Worm (Caenorhabditis elegans) whole organism, L1 larva: ENCODE measurements around the gene Y62H9A.16.

Source experiments
- C16A3.4 ChIP-seq: fragments of 150-350 bp; optimal IDR thresholded peaks from 2 replicates; lab custom pipeline; 2014; ENCODE audit warnings: missing biosample characterization, missing genetic modification characterization
- C34B4.2 ChIP-seq: sonication (generic microtip); optimal IDR thresholded peaks from 2 replicates; lab custom pipeline; 2017; ENCODE audit warnings: mild to moderate bottlenecking, missing genetic modification characterization, missing compliant biosample characterization
- aha-1 ChIP-seq: fragments of 150-350 bp; optimal IDR thresholded peaks from 2 replicates; lab custom pipeline; 2014; ENCODE audit warnings: missing biosample characterization, missing genetic modification characterization
- alr-1 ChIP-seq: fragments of 200-800 bp; sonication (Bioruptor generic); optimal IDR thresholded peaks from 2 replicates; lab custom pipeline; 2018; ENCODE audit warnings: borderline replicate concordance, mild to moderate bottlenecking, missing genetic modification characterization, missing compliant biosample characterization
- aly-2 ChIP-seq: fragments of 150-350 bp; optimal IDR thresholded peaks from 2 replicates; lab custom pipeline; 2014; ENCODE audit warnings: missing biosample characterization, missing genetic modification characterization
- blmp-1 ChIP-seq: fragments of 150-350 bp; optimal IDR thresholded peaks from 2 replicates; lab custom pipeline; 2014; ENCODE audit warnings: missing biosample characterization, missing genetic modification characterization
- ceh-8 ChIP-seq: fragments of 200-800 bp; sonication (Bioruptor generic); optimal IDR thresholded peaks from 2 replicates; lab custom pipeline; 2018; ENCODE audit warnings: mild to moderate bottlenecking, missing genetic modification characterization, moderate library complexity, missing compliant biosample characterization
- ceh-82 ChIP-seq, 3 experiments: fragments of 150-350 bp in 1 of 3; sonication (generic microtip) in 2 of 3; optimal IDR thresholded peaks; 2 replicates each; lab custom pipeline; 2014 to 2017; ENCODE audit warnings: missing biosample characterization in 3 of 3, missing genetic modification characterization in 3 of 3
- ces-1 ChIP-seq: fragments of 150-350 bp; optimal IDR thresholded peaks from 2 replicates; lab custom pipeline; 2014; ENCODE audit warnings: missing biosample characterization, missing genetic modification reagents, missing genetic modification characterization
- dsc-1 ChIP-seq: sonication (generic microtip); optimal IDR thresholded peaks from 2 replicates; lab custom pipeline; 2016; ENCODE audit warnings: mild to moderate bottlenecking, missing genetic modification characterization, missing compliant biosample characterization
- efl-1 ChIP-seq, 4 experiments: fragments of 150-350 bp; optimal IDR thresholded peaks in 3 of 4; peaks in 1 of 4; 1 replicate in 1 of 4; 2 replicates in 3 of 4; lab custom pipeline; 2014; ENCODE audit warnings: missing biosample characterization in 2 of 4, missing genetic modification characterization in 2 of 4, missing genetic modification reagents in 2 of 4
- egl-13 ChIP-seq: sonication (generic microtip); optimal IDR thresholded peaks from 2 replicates; lab custom pipeline; 2016; ENCODE audit warnings: missing genotype, missing genetic modification reagents, missing genetic modification characterization, missing compliant biosample characterization
- elt-3 ChIP-seq, 6 experiments: fragments of 150-350 bp in 1 of 6; sonication (generic microtip); optimal IDR thresholded peaks; 2 replicates each; lab custom pipeline; 2017 to 2018; ENCODE audit warnings: missing biosample characterization in 6 of 6, missing genetic modification characterization in 6 of 6, inconsistent platforms in 1 of 6
- fkh-8 ChIP-seq: sonication (generic microtip); optimal IDR thresholded peaks from 2 replicates; lab custom pipeline; 2016; ENCODE audit warnings: mild to moderate bottlenecking, missing genetic modification characterization, missing compliant biosample characterization
- fos-1 ChIP-seq: fragments of 150-350 bp; optimal IDR thresholded peaks from 2 replicates; lab custom pipeline; 2014; ENCODE audit warnings: missing biosample characterization, missing genetic modification characterization
- grh-1 ChIP-seq: fragments of 200-800 bp; sonication (Bioruptor generic); IDR thresholded peaks from 2 replicates; pipeline ENCODE4 v1.3.6; 2022; ENCODE audit warnings: missing genetic modification reagents, missing genetic modification characterization, missing compliant biosample characterization
- hlh-4 ChIP-seq: sonication (generic microtip); optimal IDR thresholded peaks from 2 replicates; lab custom pipeline; 2016; ENCODE audit warnings: mild to moderate bottlenecking, missing genetic modification characterization, missing compliant biosample characterization
- hpl-2 ChIP-seq: fragments of 150-350 bp; optimal IDR thresholded peaks from 2 replicates; lab custom pipeline; 2014; ENCODE audit warnings: missing biosample characterization, missing genetic modification reagents, missing genetic modification characterization
- irx-1 ChIP-seq: sonication (generic microtip); optimal IDR thresholded peaks from 2 replicates; lab custom pipeline; 2016; ENCODE audit warnings: missing genetic modification characterization, missing compliant biosample characterization
- isw-1 ChIP-seq: fragments of 200-800 bp; sonication (Bioruptor generic); IDR thresholded peaks from 2 replicates; pipeline ENCODE4 v1.3.6; 2022; ENCODE audit warnings: missing genetic modification characterization, missing compliant biosample characterization
- jun-1 ChIP-seq: fragments of 150-350 bp; optimal IDR thresholded peaks from 2 replicates; lab custom pipeline; 2014; ENCODE audit warnings: missing biosample characterization, missing genetic modification reagents, missing genetic modification characterization
- lin-13 ChIP-seq: fragments of 150-350 bp; optimal IDR thresholded peaks from 2 replicates; lab custom pipeline; 2014; ENCODE audit warnings: missing biosample characterization, missing genetic modification reagents, missing genetic modification characterization
- lin-14 ChIP-seq: fragments of 200-800 bp; sonication (Bioruptor generic); optimal IDR thresholded peaks from 2 replicates; lab custom pipeline; 2018; ENCODE audit warnings: mild to moderate bottlenecking, missing genetic modification characterization, moderate library complexity, missing compliant biosample characterization
- lin-35 ChIP-seq, 2 experiments: fragments of 150-350 bp; optimal IDR thresholded peaks; 2 replicates each; lab custom pipeline; 2014; ENCODE audit warnings: missing biosample characterization in 2 of 2, missing genetic modification characterization in 2 of 2, missing genetic modification reagents in 2 of 2
- lin-39 ChIP-seq: fragments of 150-350 bp; optimal IDR thresholded peaks from 2 replicates; lab custom pipeline; 2014; ENCODE audit warnings: missing biosample characterization, missing genetic modification reagents, missing genetic modification characterization
- lsy-2 ChIP-seq, 2 experiments: fragments of 150-350 bp; optimal IDR thresholded peaks; 2 replicates each; lab custom pipeline; 2014; ENCODE audit warnings: missing biosample characterization in 2 of 2, missing genetic modification characterization in 2 of 2
- mab-9 ChIP-seq: fragments of 200-800 bp; sonication (Bioruptor generic); IDR thresholded peaks from 2 replicates; pipeline ENCODE4 v1.3.6; 2022; ENCODE audit warnings: missing genetic modification reagents, missing genetic modification characterization, missing compliant biosample characterization
- mep-1 ChIP-seq: fragments of 150-350 bp; optimal IDR thresholded peaks from 2 replicates; lab custom pipeline; 2014; ENCODE audit warnings: missing biosample characterization, missing genetic modification characterization
- nhr-19 ChIP-seq: fragments of 200-800 bp; sonication (Bioruptor generic); conservative IDR thresholded peaks from 2 replicates; pipeline ENCODE4 v1.3.6; 2022; ENCODE audit warnings: missing genetic modification characterization, missing compliant biosample characterization
- nhr-237 ChIP-seq: fragments of 150-350 bp; optimal IDR thresholded peaks from 2 replicates; lab custom pipeline; 2014; ENCODE audit warnings: missing biosample characterization, missing genetic modification characterization
- nhr-47 ChIP-seq: sonication (generic microtip); optimal IDR thresholded peaks from 2 replicates; lab custom pipeline; 2016; ENCODE audit warnings: mild to moderate bottlenecking, missing genetic modification characterization, moderate library complexity, missing compliant biosample characterization
- nhr-77 ChIP-seq: fragments of 150-350 bp; optimal IDR thresholded peaks from 2 replicates; lab custom pipeline; 2014; ENCODE audit warnings: missing biosample characterization, missing genetic modification characterization
- nhr-85 ChIP-seq: sonication (generic microtip); peaks from one replicate; lab custom pipeline; 2016; ENCODE audit warnings: missing genetic modification characterization, inconsistent platforms, missing compliant biosample characterization
- nhr-90 ChIP-seq: sonication (generic microtip); optimal IDR thresholded peaks from 2 replicates; lab custom pipeline; 2016; ENCODE audit warnings: mild to moderate bottlenecking, missing genetic modification characterization, missing compliant biosample characterization; ENCODE audit not compliant: poor library complexity
- pqm-1 ChIP-seq: sonication (generic microtip); optimal IDR thresholded peaks from 3 replicates; lab custom pipeline; 2017; ENCODE audit warnings: missing biosample characterization, missing genetic modification characterization
- rnt-1 ChIP-seq: sonication (generic microtip); optimal IDR thresholded peaks from 2 replicates; lab custom pipeline; 2016; ENCODE audit warnings: mild to moderate bottlenecking, missing genetic modification characterization, moderate library complexity, missing compliant biosample characterization
- skn-1 ChIP-seq: fragments of 150-350 bp; optimal IDR thresholded peaks from 2 replicates; lab custom pipeline; 2014; ENCODE audit warnings: missing biosample characterization, missing genetic modification characterization
- snpc-4 ChIP-seq: fragments of 150-350 bp; optimal IDR thresholded peaks from 2 replicates; lab custom pipeline; 2014; ENCODE audit warnings: missing biosample characterization, missing genetic modification characterization
- sup-37 ChIP-seq: fragments of 200-800 bp; sonication (Bioruptor generic); optimal IDR thresholded peaks from 2 replicates; lab custom pipeline; 2018; ENCODE audit warnings: mild to moderate bottlenecking, missing genetic modification characterization, missing compliant biosample characterization
- swsn-7 ChIP-seq: sonication (generic microtip); optimal IDR thresholded peaks from 2 replicates; lab custom pipeline; 2016; ENCODE audit warnings: missing genetic modification characterization, missing compliant biosample characterization
- tlp-1 ChIP-seq: fragments of 150-350 bp; optimal IDR thresholded peaks from 2 replicates; lab custom pipeline; 2014; ENCODE audit warnings: missing biosample characterization, missing genetic modification characterization
- unc-30 ChIP-seq: sonication (generic microtip); optimal IDR thresholded peaks from 2 replicates; lab custom pipeline; 2017; ENCODE audit warnings: missing biosample characterization, missing genetic modification characterization
- vab-15 ChIP-seq: sonication (generic microtip); optimal IDR thresholded peaks from 2 replicates; lab custom pipeline; 2017; ENCODE audit warnings: missing genotype, mild to moderate bottlenecking, missing genetic modification characterization, missing compliant biosample characterization
- xbp-1 ChIP-seq: sonication (generic microtip); optimal IDR thresholded peaks from 2 replicates; lab custom pipeline; 2016; ENCODE audit warnings: missing genetic modification characterization, missing compliant biosample characterization
- zag-1 ChIP-seq: fragments of 150-350 bp; optimal IDR thresholded peaks from 2 replicates; lab custom pipeline; 2014; ENCODE audit warnings: missing biosample characterization, missing genetic modification characterization
- ztf-11 ChIP-seq, 2 experiments: sonication (generic microtip); optimal IDR thresholded peaks; 2 replicates each; lab custom pipeline; 2016 to 2017; ENCODE audit warnings: missing genetic modification characterization in 2 of 2, missing biosample characterization in 1 of 2, missing compliant biosample characterization in 1 of 2
- ztf-4 ChIP-seq: fragments of 150-350 bp; optimal IDR thresholded peaks from 2 replicates; lab custom pipeline; 2014; ENCODE audit warnings: missing biosample characterization, missing genetic modification characterization

Gene Y62H9A.16

DNA sequence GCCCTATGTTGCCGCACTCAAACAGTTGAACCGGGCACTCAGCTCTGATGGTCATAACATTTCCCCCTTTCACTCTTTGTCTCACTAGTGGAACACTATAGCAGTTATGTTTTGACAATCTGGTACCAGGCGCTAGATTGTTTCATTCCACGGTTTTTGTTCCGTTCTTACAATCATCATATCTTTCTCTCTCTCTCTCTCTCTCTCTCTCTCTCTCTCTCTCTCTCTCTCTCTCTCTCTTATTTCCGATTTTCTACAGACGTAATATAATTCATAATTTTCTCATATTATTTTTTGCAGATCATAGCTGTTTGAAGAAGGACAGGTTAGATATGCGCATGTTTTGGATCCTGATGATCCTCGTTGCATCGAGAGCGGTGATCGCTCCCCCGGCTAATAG, 4.3 kb upstream of the Y62H9A.16 start, which contains the start of gene Y62H9A.12:
Y62H9A.12 (plus strand) TSS at position 301 of the 400 bp plus-strand sequence.
- TF ChIP-seq lsy-2 (tag; optimal IDR thresholded peaks at IDR 0.05; lab: Kevin White, UChicago) (no peak), blmp-1 (tag; lab: Kevin White, UChicago) (no peak), mep-1 (no peak), xbp-1 (tag; lab: Kevin White, UChicago) (no peak), irx-1 (tag; lab: Kevin White, UChicago) (no peak), snpc-4 (no peak), alr-1 (tag; lab: Kevin White, UChicago) (no peak), hpl-2 (GFP tag; lab: Kevin White, UChicago) (no peak), lin-35 (GFP tag; optimal IDR thresholded peaks at IDR 0.05; lab: Kevin White, UChicago) (no peak), ceh-8 (no peak), pqm-1 (tag; lab: Kevin White, UChicago) (no peak), fos-1 (tag; lab: Kevin White, UChicago) (no peak), C34B4.2 (tag; lab: Kevin White, UChicago) (no peak), jun-1 (tag; lab: Kevin White, UChicago) (no peak)

ce11 chrX:11916705-11917104, 1.4 kb upstream of the Y62H9A.16 start, which contains the start of gene Y62H9A.13:
TSS of gene Y62H9A.13 (plus strand) at chrX:11917005.
- TF ChIP-seq mab-9 (GFP tag; lab: Robert Waterston, UW) = no peak
- no peak for TF ChIP-seq lin-39 (tag; lab: Kevin White, UChicago)
- no peak for TF ChIP-seq tlp-1 (tag; lab: Kevin White, UChicago)
- no peak for TF ChIP-seq vab-15 (tag; lab: Kevin White, UChicago)
- no peak for TF ChIP-seq skn-1 (tag; lab: Kevin White, UChicago)
- TF ChIP-seq elt-3 (tag; optimal IDR thresholded peaks at IDR 0.05; lab: Kevin White, UChicago) = no peak
- TF ChIP-seq efl-1 (optimal IDR thresholded peaks at IDR 0.05; lab: Kevin White, UChicago) = no peak
- no peak for TF ChIP-seq efl-1 (GFP tag; optimal IDR thresholded peaks at IDR 0.05 in 1 of 2; lab: Kevin White, UChicago)
- no peak for TF ChIP-seq nhr-237
- no peak for TF ChIP-seq nhr-85 (tag; lab: Kevin White, UChicago)
- TF ChIP-seq hlh-4 = no peak
- no peak for TF ChIP-seq sup-37 (GFP tag; lab: Kevin White, UChicago)
- TF ChIP-seq lin-13 (GFP tag; lab: Kevin White, UChicago) = no peak
- no peak for TF ChIP-seq zag-1
- TF ChIP-seq unc-30 (tag; lab: Kevin White, UChicago) = no peak

- TF ChIP-seq dsc-1 (tag; lab: Kevin White, UChicago) (peak; percentile 72), ces-1 (GFP tag; lab: Kevin White, UChicago) (no peak), vab-15 (tag; lab: Kevin White, UChicago) (no peak), grh-1 (no peak), nhr-90 (no peak), ceh-8 (peak; percentile 60), lin-14 (GFP tag; lab: Kevin White, UChicago) (peak; percentile 22), nhr-47 (no peak)
Measured at ce11 chrX:11920723-11921283, 2.7 kb downstream of the Y62H9A.16 start, which contains the start of gene Y62H9A.14. TSS of gene Y62H9A.14 (plus strand) at chrX:11921233.

DNA sequence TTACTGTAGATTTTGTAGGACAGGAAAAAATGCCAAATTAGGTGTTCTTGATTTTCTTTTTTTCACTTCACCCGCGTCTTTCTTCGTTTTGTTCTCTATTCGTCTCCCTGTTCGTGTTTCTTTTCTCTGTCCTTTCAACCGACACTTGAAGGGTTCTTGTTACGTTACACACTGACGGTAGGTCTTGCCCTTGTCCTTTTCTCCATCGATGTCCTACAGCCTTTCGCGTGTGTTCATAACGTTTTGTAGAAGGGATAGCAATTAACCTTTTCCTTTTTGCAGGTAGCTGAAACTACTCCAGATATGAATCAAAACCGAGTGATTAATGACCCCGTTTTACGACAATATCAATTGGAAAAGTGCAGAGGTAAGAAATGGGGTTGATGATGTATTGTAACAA, 6.1 kb downstream of the Y62H9A.16 start, which contains the start of gene F55G7.1:
F55G7.1 (plus strand) TSS at position 276 of the 400 bp plus-strand sequence.
- TF ChIP-seq hpl-2 (GFP tag; lab: Kevin White, UChicago) (peak; percentile 13), C16A3.4 (tag; lab: Kevin White, UChicago) (peak; percentile 52), nhr-19 (GFP tag; lab: Robert Waterston, UW) (peak; percentile 61), fkh-8 (tag; lab: Kevin White, UChicago) (no peak), rnt-1 (tag; lab: Kevin White, UChicago) (peak; percentile 66), aly-2 (tag; lab: Kevin White, UChicago) (no peak), isw-1 (GFP tag; lab: Robert Waterston, UW) (no peak), nhr-77 (tag; lab: Kevin White, UChicago) (peak; percentile 3), jun-1 (tag; lab: Kevin White, UChicago) (peak; percentile 78), ztf-11 (tag; optimal IDR thresholded peaks at IDR 0.05; lab: Kevin White, UChicago) (no peak), aha-1 (tag; lab: Kevin White, UChicago) (no peak), skn-1 (tag; lab: Kevin White, UChicago) (peak; percentile 22), nhr-90 (peak; percentile 72), swsn-7 (tag; lab: Kevin White, UChicago) (peak; percentile 32), dsc-1 (tag; lab: Kevin White, UChicago) (peak; percentile 71), elt-3 (tag; optimal IDR thresholded peaks at IDR 0.05; lab: Kevin White, UChicago) (peak in 4 of 6 experiments; percentile 23 to 38 (median 26)), irx-1 (tag; lab: Kevin White, UChicago) (peak; percentile 32), ceh-82 (tag; optimal IDR thresholded peaks at IDR 0.05; lab: Kevin White, UChicago) (peak in 2 of 3 experiments; percentile 17 to 54), xbp-1 (tag; lab: Kevin White, UChicago) (peak; percentile 44), ztf-4 (tag; lab: Kevin White, UChicago) (peak; percentile 31), egl-13 (tag; lab: Kevin White, UChicago) (no peak)
